Fruit fly (Drosophila melanogaster): ENCODE data around the gene bsk.

The bsk gene

dm6 chr2L:10237725-10238446 is 12.4 kb downstream of the bsk start, which contains the start of gene mthl15:
Gene mthl15 (minus strand): TSS chr2L:10238317.
- TF ChIP-seq CTCF (optimal IDR thresholded peaks at IDR 0.05) (no peak), CG8478 (optimal IDR thresholded peaks at IDR 0.05) (no peak)

- TF ChIP-seq CG8478 (optimal IDR thresholded peaks at IDR 0.05) = no peak
- TF ChIP-seq CTCF (optimal IDR thresholded peaks at IDR 0.05) = no peak
Observed at dm6 chr2L:10232827-10233226, 17.5 kb downstream of the bsk start.

dm6 chr2L:10232152-10232816 is 18.0 kb downstream of the bsk start, which contains the start of gene eEF1delta:
Gene eEF1delta (plus strand): TSS chr2L:10232507.
- TF ChIP-seq CTCF (optimal IDR thresholded peaks at IDR 0.05) (no peak), CG8478 (optimal IDR thresholded peaks at IDR 0.05) (no peak)

dm6 chr2L:10231510-10231909 is 18.8 kb downstream of the bsk start, which contains the start of gene ova:
Gene ova (minus strand): TSS chr2L:10231692.
- no peak for TF ChIP-seq CG8478 (optimal IDR thresholded peaks at IDR 0.05)
- TF ChIP-seq CTCF (optimal IDR thresholded peaks at IDR 0.05) = no peak

dm6 chr2L:10231092-10231494 is 19.2 kb downstream of the bsk start:
- no peak for TF ChIP-seq CTCF (optimal IDR thresholded peaks at IDR 0.05)
- no peak for TF ChIP-seq CG8478 (optimal IDR thresholded peaks at IDR 0.05)

DNA sequence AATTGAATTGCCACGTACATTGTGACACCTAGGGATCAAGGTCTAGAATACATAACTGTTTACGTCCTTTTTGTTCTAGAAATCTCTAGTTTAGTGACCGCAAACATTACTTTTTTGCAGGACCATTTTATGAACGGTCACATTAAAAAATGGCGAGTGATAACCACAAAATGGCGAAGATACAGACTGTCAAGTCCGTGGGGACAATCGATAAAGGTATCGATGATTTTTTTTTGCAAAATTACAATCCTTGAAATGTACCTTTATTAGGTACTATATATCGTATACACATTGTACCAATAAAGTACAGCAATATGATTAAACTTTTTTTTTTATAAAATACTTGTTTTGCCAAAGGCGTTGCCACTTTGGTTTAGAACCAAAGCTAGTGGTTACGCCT is 19.8 kb downstream of the bsk start:
- no peak for TF ChIP-seq CG8478 (optimal IDR thresholded peaks at IDR 0.05)
- TF ChIP-seq CTCF (optimal IDR thresholded peaks at IDR 0.05) = no peak

dm6 chr2L:10226724-10227407 is 23.4 kb downstream of the bsk start, which contains the start of gene CG5708:
Gene CG5708 (minus strand): TSS chr2L:10226808.
- no peak for TF ChIP-seq CTCF (optimal IDR thresholded peaks at IDR 0.05)
- TF ChIP-seq CG8478 (optimal IDR thresholded peaks at IDR 0.05) = no peak

dm6 chr2L:10226213-10226723 is 24.0 kb downstream of the bsk start:
- TF ChIP-seq CG8478 (optimal IDR thresholded peaks at IDR 0.05) (no peak), CTCF (optimal IDR thresholded peaks at IDR 0.05) (no peak)

- TF ChIP-seq CTCF (optimal IDR thresholded peaks at IDR 0.05) (no peak), CG8478 (optimal IDR thresholded peaks at IDR 0.05) (no peak)
Observed at dm6 chr2L:10222550-10223231, 27.6 kb downstream of the bsk start, which contains the start of gene Bcs1. Gene Bcs1 (plus strand): TSS chr2L:10222657.

- TF ChIP-seq CTCF (optimal IDR thresholded peaks at IDR 0.05) (no peak), CG8478 (optimal IDR thresholded peaks at IDR 0.05) (no peak)
Observed at dm6 chr2L:10221387-10221705, 29.0 kb downstream of the bsk start.

DNA sequence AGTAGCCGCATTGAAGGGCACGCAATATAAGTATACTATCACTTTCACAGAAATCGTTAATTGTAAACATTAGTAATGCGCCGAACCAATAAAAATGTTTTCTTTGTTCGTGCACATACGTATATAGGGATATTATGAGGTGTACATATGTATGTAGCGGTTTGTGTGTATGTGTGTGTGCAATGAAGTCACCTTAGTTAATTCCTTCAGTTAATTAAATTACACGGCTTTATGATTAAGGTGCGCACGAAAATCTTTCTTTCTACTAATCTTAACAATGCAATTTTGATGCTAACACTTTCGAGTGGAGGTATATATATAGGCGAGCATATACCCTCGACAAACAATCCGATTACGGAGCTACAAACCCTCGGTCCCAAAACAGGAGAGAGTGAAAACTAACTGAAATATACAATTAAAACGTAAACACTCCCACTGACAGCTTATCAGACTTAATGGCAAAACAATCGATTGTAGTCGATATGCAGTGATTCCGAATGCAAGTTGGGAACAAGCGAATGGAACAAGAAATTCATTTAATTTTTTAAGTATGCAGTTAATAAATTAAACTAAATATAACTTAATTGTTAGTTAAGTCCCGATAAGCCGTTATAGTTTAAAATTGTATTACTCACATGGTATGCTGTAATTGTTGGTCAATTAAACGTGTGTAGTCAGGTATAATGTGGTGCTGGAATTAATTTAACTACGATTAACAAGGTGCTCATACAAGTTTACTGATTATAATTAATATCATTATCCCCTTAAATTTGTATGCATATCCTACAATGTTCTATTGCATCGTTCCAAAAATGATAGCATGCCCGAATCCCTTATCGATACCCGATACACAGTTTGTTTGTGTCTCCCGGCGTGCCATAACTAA is 29.6 kb downstream of the bsk start, which contains the start of the genes Npc1a and Prosalpha6:
Gene Npc1a (minus strand): TSS at position 716 of the 886 bp plus-strand sequence.
Gene Prosalpha6 (plus strand): TSS at position 851 of the 886 bp plus-strand sequence.
- no peak for TF ChIP-seq CTCF (optimal IDR thresholded peaks at IDR 0.05)
- TF ChIP-seq CG8478 (optimal IDR thresholded peaks at IDR 0.05) = no peak

dm6 chr2L:10220010-10220409 is 30.3 kb downstream of the bsk start:
- no peak for TF ChIP-seq CG8478 (optimal IDR thresholded peaks at IDR 0.05)

DNA sequence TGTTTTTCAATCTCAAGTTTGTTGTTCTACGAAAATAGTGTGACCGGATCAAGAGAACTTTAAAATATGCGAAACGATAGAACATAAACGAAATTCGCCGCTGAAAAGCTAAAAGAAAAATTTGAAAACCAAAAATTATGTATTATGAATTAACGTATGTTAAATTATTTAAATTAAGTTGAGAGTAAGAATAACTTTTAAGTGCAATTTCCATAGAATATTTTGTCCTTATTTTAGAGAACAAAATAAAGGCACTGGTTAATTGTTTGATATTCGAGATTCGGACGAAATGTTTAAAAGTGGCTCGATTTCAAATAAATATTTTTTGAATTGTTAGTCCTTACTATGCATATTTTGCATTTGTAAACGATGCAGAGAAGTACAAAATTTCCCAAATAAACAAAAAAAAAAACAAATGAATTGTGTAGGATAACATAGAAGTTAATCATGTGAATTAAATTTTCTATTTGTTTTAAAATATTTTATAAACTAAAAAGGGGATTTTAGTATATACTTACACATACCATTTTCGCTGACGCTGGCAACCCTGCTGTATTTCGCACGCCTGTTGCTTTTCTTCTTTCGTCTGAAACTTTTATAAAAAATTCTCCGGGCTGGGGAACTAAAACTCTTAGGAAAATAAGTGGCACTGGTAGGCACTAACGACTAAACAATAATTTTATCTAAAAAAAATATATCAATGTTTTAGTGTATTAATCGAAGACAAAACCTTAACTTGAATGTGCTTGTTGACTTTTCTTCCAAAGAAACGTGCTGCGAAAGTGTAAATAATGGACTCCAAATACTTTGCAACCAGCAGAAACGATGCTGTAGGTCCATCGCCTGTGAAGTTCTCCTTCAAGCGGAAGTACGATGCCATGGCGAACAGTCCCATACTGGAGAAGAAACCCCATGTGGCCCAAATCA is 39.4 kb downstream of the bsk start, which contains the start of the genes CG5727 and ath:
Gene CG5727 (minus strand): TSS at position 51 of the 927 bp plus-strand sequence.
Gene ath (plus strand): TSS at position 513 of the 927 bp plus-strand sequence.
- TF ChIP-seq CG8478 (optimal IDR thresholded peaks at IDR 0.05) (no peak), CTCF (optimal IDR thresholded peaks at IDR 0.05) (no peak)

Measured in S2 (cell line).